Fruit fly (Drosophila melanogaster) S2 (cell line): ENCODE results near the gene eya.

ENCODE experiments used
- CG8478 ChIP-seq: fragments of >200 bp; optimal IDR thresholded peaks from 2 replicates; lab custom pipeline; 2018
- CTCF ChIP-seq, 2 experiments: fragments of >200 bp; optimal IDR thresholded peaks; 2 replicates each; lab custom pipeline; 2018

dm6 chr2L:6502887-6503723 is 43.7 kb downstream of the eya start:
- TF ChIP-seq CG8478 (lab: Kevin White, UChicago) (no peak), CTCF (optimal IDR thresholded peaks at IDR 0.05; lab: Kevin White, UChicago) (no peak)
